Fruit fly (Drosophila melanogaster): ENCODE results near the gene Ravus.

- no peak for TF ChIP-seq CG12605 (GFP tag; IDR thresholded peaks at IDR 0.05)
- no peak for TF ChIP-seq CG34367 (tag; optimal IDR thresholded peaks at IDR 0.05)
- no peak for TF ChIP-seq CG13204 (GFP tag; optimal IDR thresholded peaks at IDR 0.05)
- no peak for TF ChIP-seq CG8159 (tag; optimal IDR thresholded peaks at IDR 0.05)
- TF ChIP-seq CG32121 (GFP tag; IDR thresholded peaks at IDR 0.05) = no peak
- TF ChIP-seq EcR (GFP tag; optimal IDR thresholded peaks at IDR 0.05) = no peak
- no peak for TF ChIP-seq D1 (tag; optimal IDR thresholded peaks at IDR 0.05)
- TF ChIP-seq Ets98B (GFP tag; IDR thresholded peaks at IDR 0.05) = no peak
- TF ChIP-seq fd96Ca (GFP tag; IDR thresholded peaks at IDR 0.05) = no peak
- no peak for TF ChIP-seq CG15710 (tag; optimal IDR thresholded peaks at IDR 0.05)
- TF ChIP-seq CG4496 (GFP tag; IDR thresholded peaks at IDR 0.05) = no peak
- no peak for TF ChIP-seq CG17806 (tag; optimal IDR thresholded peaks at IDR 0.05)
- no peak for TF ChIP-seq CG10348 (GFP tag; IDR thresholded peaks at IDR 0.05)
- no peak for TF ChIP-seq CG9948 (tag; optimal IDR thresholded peaks at IDR 0.05)
These were observed 11.6 kb upstream of the Ravus start for dm6 chr3R:13275473-13275872.
